Worm (Caenorhabditis elegans): ENCODE data around the gene rpl-6.

Gene rpl-6

DNA sequence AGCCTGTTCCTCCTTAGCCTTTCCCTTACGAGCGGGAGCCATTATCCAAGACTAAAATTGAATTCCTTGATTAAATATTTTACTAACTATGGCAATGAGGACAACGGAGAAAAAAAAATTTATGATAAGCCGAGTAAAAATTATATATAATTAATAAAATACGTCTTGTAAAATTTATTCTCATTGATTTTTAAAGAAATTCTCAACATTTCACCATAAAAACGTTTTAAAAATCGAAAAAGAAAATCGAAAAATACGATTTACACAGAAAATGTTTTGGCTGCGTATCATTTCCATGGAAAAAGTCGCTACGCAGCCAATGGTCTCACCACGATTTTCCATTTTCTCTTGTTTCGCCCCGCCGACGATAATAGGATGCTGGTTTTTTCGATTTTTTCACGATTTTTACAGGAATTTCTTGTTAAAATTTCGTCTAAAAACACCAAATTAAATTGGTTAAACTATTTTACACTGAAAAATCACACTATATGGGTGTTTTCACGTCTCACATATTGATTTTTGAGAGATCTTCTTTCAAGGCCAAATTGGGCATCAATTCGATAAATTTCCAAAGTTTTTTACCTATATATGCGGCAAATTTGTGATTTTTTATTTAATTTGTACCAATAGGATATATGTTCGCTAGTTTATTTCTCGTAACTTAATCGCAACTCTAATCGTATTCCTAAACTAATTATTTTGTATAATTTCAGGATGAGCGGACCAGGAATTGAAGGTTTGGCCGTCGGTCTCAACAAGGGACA is 28.5 kb upstream of the rpl-6 start, which contains the start of the genes rps-14 and rpl-36 (continued):
- peak; percentile 98 for TF ChIP-seq aha-1 (tag)
- TF ChIP-seq hlh-30 (tag; optimal IDR thresholded peaks at IDR 0.05; ENCODE audit: insufficient read depth): peak; percentile 77
- TF ChIP-seq nhr-25 (tag; optimal IDR thresholded peaks at IDR 0.05; ENCODE audit: borderline replicate concordance, insufficient read depth): peak; percentile 62
- TF ChIP-seq ztf-7 (tag; optimal IDR thresholded peaks at IDR 0.05): peak; percentile 75
- TF ChIP-seq lsy-2 (tag; optimal IDR thresholded peaks at IDR 0.05): peak; percentile 43 to 96
- TF ChIP-seq lim-7 (GFP tag; IDR thresholded peaks at IDR 0.05): no peak
- TF ChIP-seq duxl-1 (tag; optimal IDR thresholded peaks at IDR 0.05; ENCODE audit: poor library complexity): peak; percentile 76
- no peak for TF ChIP-seq zag-1 (tag; optimal IDR thresholded peaks at IDR 0.05)
- TF ChIP-seq spr-3 (GFP tag; optimal IDR thresholded peaks at IDR 0.05): peak; percentile 16
- peak; percentile 21 for TF ChIP-seq jun-1 (tag; optimal IDR thresholded peaks at IDR 0.05)
- TF ChIP-seq nhr-42 (GFP tag; IDR thresholded peaks at IDR 0.05): peak; percentile 53; the same call in 1 of the 2 replicates
- peak in 1 of 2 experiments; percentile 33 for TF ChIP-seq daf-16 (GFP tag; optimal IDR thresholded peaks at IDR 0.05)
- peak; percentile 57 for TF ChIP-seq daf-16 (tag; optimal IDR thresholded peaks at IDR 0.05)
- TF ChIP-seq lin-1 (GFP tag; IDR thresholded peaks at IDR 0.05): no peak

- TF ChIP-seq Y48G9A.11 (GFP tag; IDR thresholded peaks at IDR 0.05) (peak; percentile 51; the same call in 1 of the 2 replicates), egl-43 (GFP tag; IDR thresholded peaks at IDR 0.05) (peak; percentile 67; the same call in 1 of the 2 replicates), spr-3 (GFP tag; optimal IDR thresholded peaks at IDR 0.05) (no peak), tra-1 (GFP tag; IDR thresholded peaks at IDR 0.05) (no peak), Y105C5A.15 (GFP tag; IDR thresholded peaks at IDR 0.05) (peak; percentile 69; the same call in 1 of the 2 replicates), nhr-111 (GFP tag; optimal IDR thresholded peaks at IDR 0.05) (no peak), aly-2 (tag; optimal IDR thresholded peaks at IDR 0.05) (no peak), skn-1 (tag; optimal IDR thresholded peaks at IDR 0.05) (no peak), mxl-3 (GFP tag; optimal IDR thresholded peaks at IDR 0.05) (no peak), madf-9 (GFP tag; conservative IDR thresholded peaks at IDR 0.05) (no peak), nhr-42 (GFP tag; IDR thresholded peaks at IDR 0.05) (no peak), pqm-1 (tag; optimal IDR thresholded peaks at IDR 0.05) (no peak), unc-130 (GFP tag; optimal IDR thresholded peaks at IDR 0.05) (no peak), ama-1 (optimal IDR thresholded peaks at IDR 0.05) (peak; percentile 82), unc-62 (GFP tag; optimal IDR thresholded peaks at IDR 0.05 in 1 of 2) (peak in 1 of 2 experiments; percentile 17), unc-62 (tag; optimal IDR thresholded peaks at IDR 0.05) (no peak), madf-5 (GFP tag; IDR thresholded peaks at IDR 0.05) (0 out of 4 replicates have a peak, but pooled peaks have one; percentile 23 to 55), T20F7.1 (GFP tag; optimal IDR thresholded peaks at IDR 0.05) (no peak), snpc-4 (tag; optimal IDR thresholded peaks at IDR 0.05) (no peak), ctbp-1 (GFP tag; IDR thresholded peaks at IDR 0.05) (0 out of 2 replicates have a peak, but pooled peaks have one; percentile 39), lsy-2 (tag; optimal IDR thresholded peaks at IDR 0.05) (peak in 1 of 2 experiments; percentile 14), ztf-7 (tag; optimal IDR thresholded peaks at IDR 0.05) (no peak), dmd-6 (GFP tag; IDR thresholded peaks at IDR 0.05) (no peak), lin-38 (GFP tag; IDR thresholded peaks at IDR 0.05) (peak; percentile 53), attf-4 (tag; optimal IDR thresholded peaks at IDR 0.05) (no peak), snpc-1.2 (GFP tag; IDR thresholded peaks at IDR 0.05) (peak; percentile 56; the same call in 1 of the 2 replicates), mes-2 (tag; optimal IDR thresholded peaks at IDR 0.05; ENCODE audit: poor library complexity, severe bottlenecking) (peak; percentile 34), pha-4 (GFP tag; IDR thresholded peaks at IDR 0.05) (peak; percentile 52), pha-4 (tag; optimal IDR thresholded peaks at IDR 0.05) (no peak), saeg-2 (GFP tag; IDR thresholded peaks at IDR 0.05) (no peak)
These were observed 27.6 kb upstream of the rpl-6 start, which contains the start of gene ndab-2 for ce11 chrIII:7180613-7181012. Gene ndab-2, plus strand, starts transcription at chrIII:7180752.
